Fruit fly (Drosophila melanogaster): ENCODE results near the gene CycH.

Gene CycH

dm6 chr3L:21824725-21825353, 3.0 kb downstream of the CycH start, which contains the start of gene eIF2A (continued):
- peak; percentile 76 for TF ChIP-seq CG16813 (GFP tag; IDR thresholded peaks at IDR 0.05; ENCODE audit: partially characterized antibody)
- TF ChIP-seq Taf1 (GFP tag; IDR thresholded peaks at IDR 0.05), result peak; percentile 37; the same call in 1 of the 2 replicates
- peak; percentile 38 for TF ChIP-seq CoRest (tag; optimal IDR thresholded peaks at IDR 0.05)
- TF ChIP-seq dpn (GFP tag; optimal IDR thresholded peaks at IDR 0.05), result peak; percentile 73 to 78
- no peak for TF ChIP-seq CG11504 (tag; optimal IDR thresholded peaks at IDR 0.05)
- TF ChIP-seq bowl (GFP tag; IDR thresholded peaks at IDR 0.05), result no peak
- peak; percentile 46 for TF ChIP-seq bigmax (GFP tag; optimal IDR thresholded peaks at IDR 0.05)
- TF ChIP-seq CG17568 (GFP tag; optimal IDR thresholded peaks at IDR 0.05), result no peak
- TF ChIP-seq z (GFP tag; IDR thresholded peaks at IDR 0.05), result no peak
- no peak for TF ChIP-seq h (optimal IDR thresholded peaks at IDR 0.05)
- peak; percentile 49 for TF ChIP-seq dmrt11E (tag; optimal IDR thresholded peaks at IDR 0.05)
- no peak for TF ChIP-seq CG43689 (GFP tag; IDR thresholded peaks at IDR 0.05)
- TF ChIP-seq CG1233 (GFP tag; optimal IDR thresholded peaks at IDR 0.05), result no peak
- TF ChIP-seq Myb (GFP tag; optimal IDR thresholded peaks at IDR 0.05), result peak; percentile 85
- TF ChIP-seq run (tag; optimal IDR thresholded peaks at IDR 0.05), result no peak
- no peak for TF ChIP-seq CG8765 (GFP tag; IDR thresholded peaks at IDR 0.05)
- TF ChIP-seq kah (GFP tag; optimal IDR thresholded peaks at IDR 0.05), result peak; percentile 53
- TF ChIP-seq Bteb2 (GFP tag; optimal IDR thresholded peaks at IDR 0.05), result peak; percentile 57
- TF ChIP-seq CkIIα-i1 (GFP tag; IDR thresholded peaks at IDR 0.05), result no peak
- TF ChIP-seq Hmr (GFP tag; optimal IDR thresholded peaks at IDR 0.05), result peak; percentile 75
- peak in 1 of 2 experiments; percentile 60 for TF ChIP-seq insv (GFP tag; optimal IDR thresholded peaks at IDR 0.05)
- no peak; the same call in 1 of the 2 replicates for TF ChIP-seq seq (GFP tag; IDR thresholded peaks at IDR 0.05)
- TF ChIP-seq ara (GFP tag; IDR thresholded peaks at IDR 0.05), result peak; percentile 13; the same call in 1 of the 2 replicates
- no peak for TF ChIP-seq sc (optimal IDR thresholded peaks at IDR 0.05)
- no peak for TF ChIP-seq sc (GFP tag; optimal IDR thresholded peaks at IDR 0.05)
- TF ChIP-seq hkb (optimal IDR thresholded peaks at IDR 0.05), result no peak
- TF ChIP-seq hkb (GFP tag; IDR thresholded peaks at IDR 0.05), result peak; percentile 60; the same call in 1 of the 2 replicates
- TF ChIP-seq ERR (GFP tag; optimal IDR thresholded peaks at IDR 0.05), result peak; percentile 77
- peak; percentile 86 for TF ChIP-seq Rfx (GFP tag; IDR thresholded peaks at IDR 0.05)
- TF ChIP-seq Aef1 (GFP tag; IDR thresholded peaks at IDR 0.05), result peak; percentile 87
- peak; percentile 85 for TF ChIP-seq CG33213 (GFP tag; optimal IDR thresholded peaks at IDR 0.05)
- TF ChIP-seq CG11695 (GFP tag; IDR thresholded peaks at IDR 0.05), result 0 out of 3 replicates have a peak, but pooled peaks have one; percentile 6
- TF ChIP-seq Poxn (GFP tag; IDR thresholded peaks at IDR 0.05), result no peak
- TF ChIP-seq Hmx (GFP tag; optimal IDR thresholded peaks at IDR 0.05), result no peak
- no peak for TF ChIP-seq fru (optimal IDR thresholded peaks at IDR 0.05)
- no peak for TF ChIP-seq Jarid2 (GFP tag; optimal IDR thresholded peaks at IDR 0.05)
- TF ChIP-seq Stat92E (GFP tag; optimal IDR thresholded peaks at IDR 0.05), result no peak
- TF ChIP-seq slp2 (GFP tag; optimal IDR thresholded peaks at IDR 0.05), result no peak
- TF ChIP-seq CG1529 (GFP tag; optimal IDR thresholded peaks at IDR 0.05), result no peak
- TF ChIP-seq CG13894 (tag; optimal IDR thresholded peaks at IDR 0.05), result peak; percentile 80
- peak; percentile 66 for TF ChIP-seq Dad (GFP tag; optimal IDR thresholded peaks at IDR 0.05)
- TF ChIP-seq CG15269 (tag; optimal IDR thresholded peaks at IDR 0.05), result peak; percentile 10
- peak; percentile 52 for TF ChIP-seq Max (GFP tag; optimal IDR thresholded peaks at IDR 0.05)
- TF ChIP-seq CG16779 (GFP tag; IDR thresholded peaks at IDR 0.05), result peak; percentile 60; the same call in 1 of the 2 replicates
- 0 out of 2 replicates have a peak, but pooled peaks have one; percentile 29 for TF ChIP-seq CG1024 (GFP tag; IDR thresholded peaks at IDR 0.05)
- peak; percentile 60 for TF ChIP-seq CG12391 (tag; optimal IDR thresholded peaks at IDR 0.05)
- no peak for TF ChIP-seq CG7745 (tag; optimal IDR thresholded peaks at IDR 0.05)
- peak; percentile 27 for TF ChIP-seq CG6765 (GFP tag; optimal IDR thresholded peaks at IDR 0.05)
- peak; percentile 58 for TF ChIP-seq CG17328 (GFP tag; IDR thresholded peaks at IDR 0.05)
- TF ChIP-seq scrt (GFP tag; optimal IDR thresholded peaks at IDR 0.05), result peak; percentile 21
- TF ChIP-seq Gsc (GFP tag; IDR thresholded peaks at IDR 0.05), result no peak

Data from whole organism, embryonic.